Worm (Caenorhabditis elegans) whole organism, L2 larva: ENCODE results near the gene htp-1.

ENCODE experiments used
- C34F6.9 ChIP-seq: fragments of 150-350 bp; optimal IDR thresholded peaks from 2 replicates; lab custom pipeline; 2014; ENCODE audit warnings: missing biosample characterization, missing genetic modification characterization
- F13H6.1 ChIP-seq: sonication (generic microtip); optimal IDR thresholded peaks from 2 replicates; lab custom pipeline; 2016; ENCODE audit warnings: missing genetic modification characterization, missing compliant biosample characterization
- R02D3.7 ChIP-seq: fragments of 150-350 bp; optimal IDR thresholded peaks from 2 replicates; lab custom pipeline; 2014; ENCODE audit warnings: missing biosample characterization, missing genetic modification characterization
- Y55F3AM.14 ChIP-seq: fragments of 200-800 bp; sonication (Bioruptor generic); optimal IDR thresholded peaks from 2 replicates; lab custom pipeline; 2018; ENCODE audit warnings: mild to moderate bottlenecking, missing genetic modification characterization, missing compliant biosample characterization
- ZK546.5 ChIP-seq: sonication (generic microtip); optimal IDR thresholded peaks from 2 replicates; lab custom pipeline; 2017; ENCODE audit warnings: missing biosample characterization, missing genetic modification characterization
- alr-1 ChIP-seq: fragments of 150-350 bp; optimal IDR thresholded peaks from 2 replicates; lab custom pipeline; 2014; ENCODE audit warnings: missing biosample characterization, missing genetic modification characterization
- aly-2 ChIP-seq: fragments of 150-350 bp; optimal IDR thresholded peaks from 2 replicates; lab custom pipeline; 2014; ENCODE audit warnings: missing biosample characterization, missing genetic modification characterization
- elt-3 ChIP-seq: sonication (generic microtip); optimal IDR thresholded peaks from 2 replicates; lab custom pipeline; 2017; ENCODE audit warnings: missing biosample characterization, missing genetic modification characterization
- fos-1 ChIP-seq: fragments of 150-350 bp; optimal IDR thresholded peaks from 2 replicates; lab custom pipeline; 2014; ENCODE audit warnings: missing biosample characterization, missing genetic modification characterization
- gmeb-1 ChIP-seq: fragments of 150-350 bp; optimal IDR thresholded peaks from 2 replicates; lab custom pipeline; 2014; ENCODE audit warnings: missing biosample characterization, missing genetic modification characterization
- lin-13 ChIP-seq: fragments of 150-350 bp; optimal IDR thresholded peaks from 2 replicates; lab custom pipeline; 2014; ENCODE audit warnings: missing biosample characterization, missing genetic modification reagents, missing genetic modification characterization
- lin-39 ChIP-seq: fragments of 150-350 bp; optimal IDR thresholded peaks from 2 replicates; lab custom pipeline; 2014; ENCODE audit warnings: missing biosample characterization, missing genetic modification reagents, missing genetic modification characterization
- mbf-1 ChIP-seq: sonication (generic microtip); optimal IDR thresholded peaks from 2 replicates; lab custom pipeline; 2017; ENCODE audit warnings: missing biosample characterization, missing genetic modification characterization
- mdl-1 ChIP-seq, 2 experiments: fragments of 150-350 bp in 1 of 2; sonication (generic microtip) in 1 of 2; optimal IDR thresholded peaks; 2 replicates each; lab custom pipeline; 2017; ENCODE audit warnings: missing biosample characterization in 2 of 2, missing genetic modification characterization in 2 of 2
- nhr-11 ChIP-seq: fragments of 150-350 bp; optimal IDR thresholded peaks from 2 replicates; lab custom pipeline; 2014; ENCODE audit warnings: missing biosample characterization, missing genetic modification characterization
- nhr-12 ChIP-seq: fragments of 150-350 bp; optimal IDR thresholded peaks from 2 replicates; lab custom pipeline; 2014; ENCODE audit warnings: missing biosample characterization, missing genetic modification characterization
- nhr-129 ChIP-seq: fragments of 150-350 bp; optimal IDR thresholded peaks from 2 replicates; lab custom pipeline; 2014; ENCODE audit warnings: missing biosample characterization, missing genetic modification characterization
- nhr-21 ChIP-seq: fragments of 150-350 bp; optimal IDR thresholded peaks from 2 replicates; lab custom pipeline; 2014; ENCODE audit warnings: missing biosample characterization, missing genetic modification characterization
- nhr-23 ChIP-seq: fragments of 150-350 bp; optimal IDR thresholded peaks from 2 replicates; lab custom pipeline; 2014; ENCODE audit warnings: missing biosample characterization, missing genetic modification reagents, missing genetic modification characterization
- nhr-237 ChIP-seq: fragments of 150-350 bp; optimal IDR thresholded peaks from 2 replicates; lab custom pipeline; 2014; ENCODE audit warnings: missing biosample characterization, missing genetic modification characterization
- nhr-25 ChIP-seq: fragments of 150-350 bp; sonication (generic microtip); optimal IDR thresholded peaks from 3 replicates; lab custom pipeline; 2014; ENCODE audit warnings: missing biosample characterization, missing genetic modification characterization
- nhr-77 ChIP-seq: fragments of 150-350 bp; optimal IDR thresholded peaks from 2 replicates; lab custom pipeline; 2014; ENCODE audit warnings: missing biosample characterization, missing genetic modification characterization
- peb-1 ChIP-seq: fragments of 150-350 bp; optimal IDR thresholded peaks from 2 replicates; lab custom pipeline; 2014; ENCODE audit warnings: missing biosample characterization, missing genetic modification characterization
- sem-4 ChIP-seq: fragments of 150-350 bp; optimal IDR thresholded peaks from 2 replicates; lab custom pipeline; 2014; ENCODE audit warnings: missing biosample characterization, missing genetic modification reagents, missing genetic modification characterization
- skn-1 ChIP-seq: sonication (generic microtip); optimal IDR thresholded peaks from 2 replicates; lab custom pipeline; 2017; ENCODE audit warnings: missing biosample characterization, missing genetic modification characterization
- sma-9 ChIP-seq, 2 experiments: fragments of 150-350 bp in 1 of 2; sonication (generic microtip) in 1 of 2; optimal IDR thresholded peaks; 2 replicates each; lab custom pipeline; 2014 to 2016; ENCODE audit warnings: missing genetic modification characterization in 2 of 2, mild to moderate bottlenecking in 1 of 2, missing biosample characterization in 1 of 2, missing compliant biosample characterization in 1 of 2, missing genetic modification reagents in 1 of 2, moderate library complexity in 1 of 2
- unc-55 ChIP-seq: fragments of 150-350 bp; sonication (generic microtip); optimal IDR thresholded peaks from 3 replicates; lab custom pipeline; 2014; ENCODE audit warnings: missing biosample characterization, missing genetic modification reagents, missing genetic modification characterization
- unc-62 ChIP-seq: fragments of 150-350 bp; optimal IDR thresholded peaks from 2 replicates; lab custom pipeline; 2014; ENCODE audit warnings: missing biosample characterization, missing genetic modification reagents, missing genetic modification characterization
- zag-1 ChIP-seq: fragments of 150-350 bp; optimal IDR thresholded peaks from 2 replicates; lab custom pipeline; 2014; ENCODE audit warnings: missing biosample characterization, missing genetic modification characterization
- ztf-1 ChIP-seq: fragments of 200-800 bp; sonication (Bioruptor generic); conservative IDR thresholded peaks from 2 replicates; pipeline ENCODE4 v1.3.6; 2022; ENCODE audit warnings: missing genetic modification characterization, missing compliant biosample characterization

The htp-1 gene

DNA sequence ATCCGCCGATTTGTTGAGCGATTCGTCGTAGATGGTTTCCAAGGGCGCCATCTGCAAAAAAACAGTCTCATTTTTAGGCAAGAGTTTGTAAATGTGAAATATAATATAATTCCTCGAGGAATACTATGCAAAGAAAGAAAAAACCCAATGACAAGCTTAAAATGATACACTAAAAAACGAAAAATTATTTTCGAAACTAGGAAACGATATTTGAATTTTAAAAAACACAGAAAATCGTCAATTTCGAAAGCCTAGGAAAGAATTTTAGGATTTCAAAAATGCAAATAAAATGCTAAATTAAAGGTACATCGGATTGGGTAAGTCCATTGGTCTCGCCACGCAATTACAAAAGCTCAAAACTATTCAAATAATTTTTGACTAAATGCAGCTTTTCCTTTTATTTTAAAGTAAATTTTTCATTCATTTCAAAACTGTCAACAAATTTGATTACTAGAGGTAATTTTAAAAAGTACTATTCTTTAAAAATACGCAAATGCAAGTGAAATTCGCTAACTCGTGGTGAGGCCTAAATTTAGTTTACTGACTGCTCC, at the start of gene htp-1, which contains the start of gene ZK616.5:
Gene htp-1 (minus strand): TSS at position 51 of the 551 bp plus-strand sequence.
Gene ZK616.5 (plus strand): TSS at position 423 of the 551 bp plus-strand sequence.
- TF ChIP-seq ZK546.5 (tag; lab: Kevin White, UChicago) (no peak), nhr-21 (tag; lab: Kevin White, UChicago) (no peak), aly-2 (tag; lab: Kevin White, UChicago) (no peak), lin-39 (tag; lab: Kevin White, UChicago) (no peak), sma-9 (GFP tag; optimal IDR thresholded peaks at IDR 0.05; lab: Kevin White, UChicago) (no peak), sma-9 (tag; optimal IDR thresholded peaks at IDR 0.05; lab: Kevin White, UChicago) (no peak), alr-1 (no peak), nhr-25 (tag; lab: Kevin White, UChicago) (no peak), unc-55 (GFP tag; lab: Kevin White, UChicago) (no peak), R02D3.7 (tag; lab: Kevin White, UChicago) (no peak)

DNA sequence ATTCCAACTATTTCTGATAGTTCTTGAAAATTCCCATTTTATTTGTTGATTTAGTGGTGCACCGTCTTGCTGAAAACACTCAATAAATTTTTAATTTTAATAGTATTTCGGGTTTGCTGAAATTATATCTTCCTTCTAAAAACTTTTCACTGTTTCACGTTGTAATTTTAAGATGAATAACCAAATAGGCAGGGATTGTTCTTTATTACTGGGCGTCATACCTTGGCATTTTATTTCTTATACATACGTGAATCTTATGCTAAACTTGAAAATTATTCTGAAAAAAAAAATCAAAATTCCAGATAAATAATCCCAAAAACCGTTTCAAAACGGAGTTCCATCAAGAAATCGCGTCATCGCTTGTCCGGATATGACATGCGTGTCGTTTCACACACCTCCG, 47.3 kb upstream of the htp-1 start, which contains the start of gene mgl-3:
Gene mgl-3 (plus strand): TSS at position 301 of the 400 bp plus-strand sequence.
- no peak for TF ChIP-seq nhr-129
- TF ChIP-seq nhr-11 (tag; lab: Kevin White, UChicago), result no peak
- no peak for TF ChIP-seq mdl-1 (tag; optimal IDR thresholded peaks at IDR 0.05; lab: Kevin White, UChicago)
- TF ChIP-seq aly-2 (tag; lab: Kevin White, UChicago), result no peak
- TF ChIP-seq C34F6.9 (tag; lab: Kevin White, UChicago), result no peak
- no peak for TF ChIP-seq nhr-77 (tag; lab: Kevin White, UChicago)
- TF ChIP-seq unc-62, result no peak
- TF ChIP-seq skn-1 (tag; lab: Kevin White, UChicago), result no peak
- no peak for TF ChIP-seq zag-1
- no peak for TF ChIP-seq unc-55 (GFP tag; lab: Kevin White, UChicago)
- TF ChIP-seq lin-13 (GFP tag; lab: Kevin White, UChicago), result no peak
- no peak for TF ChIP-seq nhr-23 (tag; lab: Kevin White, UChicago)
- no peak for TF ChIP-seq fos-1

DNA sequence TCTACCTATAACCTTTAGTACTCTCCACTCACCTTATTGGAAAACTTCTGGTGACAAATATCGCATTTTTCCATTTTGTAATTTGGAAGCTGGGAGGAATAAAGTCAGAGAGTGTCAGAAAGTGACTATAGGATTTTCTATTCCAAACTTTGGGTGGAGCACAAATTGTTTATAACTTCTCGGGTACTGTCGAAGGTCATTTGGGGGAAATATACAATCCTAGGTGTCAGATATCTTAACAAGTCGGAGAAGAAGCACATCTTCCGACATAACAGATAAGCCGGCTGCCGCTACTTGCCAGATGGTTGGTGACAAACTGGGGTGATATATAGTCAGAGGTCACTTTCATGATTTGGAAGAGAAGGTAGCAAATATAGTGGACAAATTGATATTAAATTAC, 27.8 kb upstream of the htp-1 start, which contains the start of gene ehn-3:
Gene ehn-3 (minus strand): TSS at position 101 of the 400 bp plus-strand sequence.
- TF ChIP-seq sem-4 (tag; lab: Kevin White, UChicago), result no peak
- TF ChIP-seq Y55F3AM.14 (GFP tag; lab: Kevin White, UChicago), result no peak
- TF ChIP-seq gmeb-1 (tag; lab: Kevin White, UChicago), result no peak
- TF ChIP-seq nhr-21 (tag; lab: Kevin White, UChicago), result no peak
- no peak for TF ChIP-seq ztf-1
- no peak for TF ChIP-seq nhr-23 (tag; lab: Kevin White, UChicago)
- no peak for TF ChIP-seq ZK546.5 (tag; lab: Kevin White, UChicago)
- TF ChIP-seq nhr-129, result no peak
- TF ChIP-seq alr-1, result no peak

DNA sequence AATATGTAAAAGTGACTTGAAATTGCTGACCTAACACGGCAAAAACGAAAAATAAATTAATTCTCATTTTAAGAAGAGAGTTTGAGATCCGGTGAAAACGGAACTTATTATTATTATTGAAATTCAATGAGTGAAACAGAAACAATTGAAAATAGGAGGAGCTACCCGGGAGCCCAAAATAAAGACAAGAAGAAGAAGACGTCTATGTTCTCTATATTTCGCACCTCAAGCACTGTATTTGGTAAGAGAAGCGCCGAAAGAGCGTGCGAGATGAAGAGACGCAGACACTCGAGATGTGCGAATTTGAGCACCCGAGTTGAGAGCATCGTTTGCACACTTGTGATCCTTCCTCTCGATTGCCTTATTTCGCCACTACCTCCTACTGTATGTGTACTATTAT, 24.3 kb upstream of the htp-1 start, which contains the start of gene spp-7:
Gene spp-7 (minus strand): TSS at position 101 of the 400 bp plus-strand sequence.
- TF ChIP-seq F13H6.1 (tag; lab: Kevin White, UChicago) (no peak), nhr-77 (tag; lab: Kevin White, UChicago) (no peak), sma-9 (GFP tag; optimal IDR thresholded peaks at IDR 0.05; lab: Kevin White, UChicago) (no peak), sma-9 (tag; optimal IDR thresholded peaks at IDR 0.05; lab: Kevin White, UChicago) (no peak), elt-3 (tag; lab: Kevin White, UChicago) (no peak), nhr-129 (no peak)
- TF ChIP-seq, all 48 proteins: peak for 0

DNA sequence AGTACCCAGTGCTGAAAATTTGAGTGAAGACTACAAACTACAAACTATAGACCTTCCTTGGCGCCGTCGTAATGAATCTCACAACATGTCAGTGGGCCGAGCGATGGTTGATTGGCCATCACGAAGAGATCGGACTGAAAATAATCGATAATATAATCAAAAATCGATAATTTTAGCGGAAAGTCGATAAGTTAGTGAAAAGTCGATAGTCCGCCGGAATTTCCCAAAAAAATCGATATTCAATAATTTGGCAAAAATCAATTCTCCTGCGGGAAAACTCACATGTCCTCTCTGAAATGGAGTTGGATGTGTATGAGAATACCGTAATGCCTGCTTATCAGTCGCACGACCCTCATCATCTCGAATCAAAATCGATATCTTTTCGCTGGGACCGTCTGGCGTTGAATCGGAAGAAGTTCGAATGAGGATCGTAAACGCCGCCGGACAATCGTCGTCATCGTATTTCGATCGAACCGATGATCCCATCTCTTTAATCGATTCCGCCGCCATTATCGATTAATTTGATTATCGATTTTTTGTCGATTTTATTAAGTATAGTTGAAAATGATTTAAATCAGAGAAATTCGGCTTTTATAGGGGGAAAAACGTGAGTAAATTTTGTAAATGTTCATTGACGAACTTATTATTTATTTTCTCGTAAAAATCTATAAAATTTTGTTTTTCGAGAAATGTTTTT, 20.4 kb upstream of the htp-1 start, which contains the start of gene ZK616.8:
Gene ZK616.8 (minus strand): TSS at position 553 of the 697 bp plus-strand sequence.
- TF ChIP-seq nhr-77 (tag; lab: Kevin White, UChicago) (no peak), nhr-12 (tag; lab: Kevin White, UChicago) (no peak), mbf-1 (tag; lab: Kevin White, UChicago) (no peak), ztf-1 (no peak), peb-1 (tag; lab: Kevin White, UChicago) (no peak)

DNA sequence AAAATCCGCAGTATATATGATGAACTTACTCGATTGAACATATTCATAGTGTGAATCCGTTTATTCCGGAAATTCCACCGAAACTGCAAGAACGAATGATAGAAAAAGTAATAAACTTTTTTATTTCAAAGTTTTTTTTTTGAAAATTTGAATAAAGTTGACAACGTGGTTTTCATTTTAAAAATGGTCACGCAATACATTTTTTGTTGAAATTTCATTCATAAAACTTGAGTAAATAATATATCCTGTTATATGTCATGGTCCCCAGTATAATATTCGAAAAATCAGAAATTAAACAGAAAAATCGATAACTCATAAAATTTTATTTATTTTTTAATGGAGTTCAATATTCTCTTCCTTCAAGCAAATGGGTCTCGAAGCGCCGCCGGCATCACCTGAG, 19.8 kb upstream of the htp-1 start, which contains the start of gene ZK616.65:
Gene ZK616.65 (minus strand): TSS at position 101 of the 400 bp plus-strand sequence.
- TF ChIP-seq nhr-25 (tag; lab: Kevin White, UChicago), result no peak
- TF ChIP-seq elt-3 (tag; lab: Kevin White, UChicago), result no peak
- TF ChIP-seq mbf-1 (tag; lab: Kevin White, UChicago), result no peak
- no peak for TF ChIP-seq nhr-237
- TF ChIP-seq alr-1, result no peak
